Fruit fly (Drosophila melanogaster): ENCODE measurements around the gene PolI.

Gene PolI

DNA sequence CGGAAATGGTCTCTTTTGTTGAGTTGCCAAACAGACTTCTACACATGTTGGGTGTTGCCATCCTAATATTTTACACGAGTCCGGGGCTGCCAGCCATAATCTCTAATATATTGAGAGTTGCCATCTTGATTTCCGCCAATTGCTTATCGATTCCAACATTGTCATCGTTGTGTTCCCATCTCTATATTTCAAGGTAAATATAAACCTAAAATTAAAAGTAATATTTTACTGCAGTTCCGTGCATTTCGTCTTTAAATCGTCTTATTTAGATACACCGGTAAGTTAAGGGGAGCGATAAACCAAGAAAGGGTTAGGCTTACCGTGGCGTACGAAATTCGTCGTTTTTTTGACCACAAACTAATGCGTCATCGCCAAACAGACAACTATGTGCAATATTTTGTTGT lies at the start of gene PolI (continued):
- peak; percentile 66 for TF ChIP-seq Dp (GFP tag; optimal IDR thresholded peaks at IDR 0.05)
- no peak for TF ChIP-seq tx (GFP tag; optimal IDR thresholded peaks at IDR 0.05)
- no peak for TF ChIP-seq pb (GFP tag; optimal IDR thresholded peaks at IDR 0.05)
- TF ChIP-seq exex (tag; optimal IDR thresholded peaks at IDR 0.05), result no peak
- TF ChIP-seq chm (GFP tag; IDR thresholded peaks at IDR 0.05), result no peak
- no peak for TF ChIP-seq CG3995 (GFP tag; optimal IDR thresholded peaks at IDR 0.05)
- TF ChIP-seq CG11696 (GFP tag; IDR thresholded peaks at IDR 0.05), result no peak
- TF ChIP-seq ash1 (GFP tag; optimal IDR thresholded peaks at IDR 0.05), result no peak
- TF ChIP-seq CG7928 (GFP tag; optimal IDR thresholded peaks at IDR 0.05), result no peak
- TF ChIP-seq Tbp (GFP tag; optimal IDR thresholded peaks at IDR 0.05), result no peak
- no peak for TF ChIP-seq CG31224 (GFP tag; IDR thresholded peaks at IDR 0.05)
- peak; percentile 81 for TF ChIP-seq Hmr (GFP tag; optimal IDR thresholded peaks at IDR 0.05)
- peak; percentile 28 for TF ChIP-seq CG2712 (tag; optimal IDR thresholded peaks at IDR 0.05)
- TF ChIP-seq CG10321 (GFP tag; IDR thresholded peaks at IDR 0.05), result no peak
- TF ChIP-seq CG1602 (GFP tag; optimal IDR thresholded peaks at IDR 0.05), result no peak
- no peak for TF ChIP-seq dimm (GFP tag; IDR thresholded peaks at IDR 0.05)
- TF ChIP-seq NFAT (GFP tag; IDR thresholded peaks at IDR 0.05), result peak; percentile 6; the same call in 1 of the 2 replicates
- no peak for TF ChIP-seq CG2678 (tag; optimal IDR thresholded peaks at IDR 0.05)
- no peak for TF ChIP-seq tup (GFP tag; optimal IDR thresholded peaks at IDR 0.05)
- no peak for TF ChIP-seq CrebB (tag; optimal IDR thresholded peaks at IDR 0.05)
- no peak for TF ChIP-seq CG6654 (GFP tag; optimal IDR thresholded peaks at IDR 0.05)
- peak; percentile 42 for TF ChIP-seq CG7987 (GFP tag; optimal IDR thresholded peaks at IDR 0.05)
- no peak for TF ChIP-seq CG4730 (GFP tag; IDR thresholded peaks at IDR 0.05)
- peak; percentile 3 for TF ChIP-seq CG13123 (GFP tag; optimal IDR thresholded peaks at IDR 0.05)
- TF ChIP-seq HmgD (GFP tag; optimal IDR thresholded peaks at IDR 0.05), result no peak
- TF ChIP-seq fu2 (GFP tag; optimal IDR thresholded peaks at IDR 0.05), result no peak
- peak; percentile 26 for TF ChIP-seq NfI (GFP tag; optimal IDR thresholded peaks at IDR 0.05)
- TF ChIP-seq CG17385 (GFP tag; optimal IDR thresholded peaks at IDR 0.05), result no peak
- no peak for TF ChIP-seq CG10274 (GFP tag; optimal IDR thresholded peaks at IDR 0.05)
- TF ChIP-seq zf30C (GFP tag; optimal IDR thresholded peaks at IDR 0.05), result no peak
- TF ChIP-seq eve (GFP tag; optimal IDR thresholded peaks at IDR 0.05), result no peak
- TF ChIP-seq zfh1 (GFP tag; IDR thresholded peaks at IDR 0.05), result no peak
- no peak for TF ChIP-seq vfl (GFP tag; optimal IDR thresholded peaks at IDR 0.05)
- no peak for TF ChIP-seq CG33557 (GFP tag; optimal IDR thresholded peaks at IDR 0.05)
- no peak for TF ChIP-seq Fer1 (GFP tag; optimal IDR thresholded peaks at IDR 0.05)
- no peak for TF ChIP-seq CG7372 (GFP tag; IDR thresholded peaks at IDR 0.05)
- TF ChIP-seq CG18619 (GFP tag; optimal IDR thresholded peaks at IDR 0.05), result no peak
- peak; percentile 8 for TF ChIP-seq ind (GFP tag; optimal IDR thresholded peaks at IDR 0.05)
- TF ChIP-seq ttk (GFP tag; IDR thresholded peaks at IDR 0.05), result no peak
- TF ChIP-seq cwo (GFP tag; optimal IDR thresholded peaks at IDR 0.05), result no peak
- no peak for TF ChIP-seq h (optimal IDR thresholded peaks at IDR 0.05)
- TF ChIP-seq CG11723 (GFP tag; optimal IDR thresholded peaks at IDR 0.05), result no peak
- no peak for TF ChIP-seq Fer3 (tag; optimal IDR thresholded peaks at IDR 0.05)
- no peak for TF ChIP-seq CG9437 (GFP tag; optimal IDR thresholded peaks at IDR 0.05)
- TF ChIP-seq wdn (GFP tag; IDR thresholded peaks at IDR 0.05), result no peak
- peak; percentile 39 for TF ChIP-seq CG12155 (GFP tag; optimal IDR thresholded peaks at IDR 0.05)
- TF ChIP-seq CG15514 (GFP tag; optimal IDR thresholded peaks at IDR 0.05), result peak; percentile 80
- TF ChIP-seq pho (GFP tag; optimal IDR thresholded peaks at IDR 0.05), result peak; percentile 45
- peak; percentile 6 for TF ChIP-seq CG1647 (GFP tag; optimal IDR thresholded peaks at IDR 0.05)
- no peak for TF ChIP-seq Lpt (GFP tag; optimal IDR thresholded peaks at IDR 0.05)
- TF ChIP-seq CG5953 (GFP tag; IDR thresholded peaks at IDR 0.05), result no peak
- TF ChIP-seq CG6813 (GFP tag; optimal IDR thresholded peaks at IDR 0.05), result no peak
- TF ChIP-seq Xrp1 (GFP tag; IDR thresholded peaks at IDR 0.05), result no peak
